Worm (Caenorhabditis elegans): Measurements from ENCODE around the gene Y44A6D.3.

The Y44A6D.3 gene

ce11 chrV:20831867-20832266 lies 39.6 kb upstream of the Y44A6D.3 start (continued):
- TF ChIP-seq hlh-30 (tag; optimal IDR thresholded peaks at IDR 0.05; ENCODE audit: insufficient read depth) (peak; percentile 68), mdt-29 (GFP tag; IDR thresholded peaks at IDR 0.05) (no peak), cey-2 (tag; optimal IDR thresholded peaks at IDR 0.05; ENCODE audit: borderline replicate concordance, insufficient read depth) (no peak), jun-1 (tag; optimal IDR thresholded peaks at IDR 0.05) (no peak), php-3 (GFP tag; IDR thresholded peaks at IDR 0.05) (no peak), fos-1 (tag; optimal IDR thresholded peaks at IDR 0.05) (no peak), duxl-1 (tag; optimal IDR thresholded peaks at IDR 0.05; ENCODE audit: poor library complexity) (no peak), hlh-11 (tag; optimal IDR thresholded peaks at IDR 0.05) (peak; percentile 68), attf-4 (tag; optimal IDR thresholded peaks at IDR 0.05) (no peak), sdz-12 (GFP tag; optimal IDR thresholded peaks at IDR 0.05) (no peak)

DNA sequence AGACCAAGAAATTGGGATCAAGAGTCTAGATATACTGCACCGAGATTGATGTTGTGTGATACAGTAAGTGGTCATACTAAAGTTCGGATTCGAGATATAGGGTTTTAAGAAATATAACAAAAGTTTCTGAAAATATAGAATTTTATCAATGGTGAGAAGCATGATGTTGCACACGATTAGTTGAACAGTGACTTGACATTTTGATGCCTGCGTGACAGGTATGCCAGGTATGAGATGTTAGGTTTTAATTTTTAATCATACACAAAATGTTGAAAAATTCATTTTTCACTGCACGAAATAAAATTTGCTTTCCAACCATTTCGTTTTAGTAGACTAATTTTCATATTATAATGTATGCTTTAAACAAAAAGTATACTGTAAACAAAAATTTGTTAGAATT lies 38.2 kb upstream of the Y44A6D.3 start:
- TF ChIP-seq dmd-6 (GFP tag; IDR thresholded peaks at IDR 0.05), result peak; percentile 56; the same call in 1 of the 2 replicates
- no peak for TF ChIP-seq dmd-9 (GFP tag; IDR thresholded peaks at IDR 0.05)
- no peak for TF ChIP-seq pqm-1 (tag; optimal IDR thresholded peaks at IDR 0.05)
- no peak for TF ChIP-seq mxl-3 (GFP tag; optimal IDR thresholded peaks at IDR 0.05)
- no peak for TF ChIP-seq nhr-25 (tag; optimal IDR thresholded peaks at IDR 0.05; ENCODE audit: borderline replicate concordance, insufficient read depth)
- no peak for TF ChIP-seq cey-2 (tag; optimal IDR thresholded peaks at IDR 0.05; ENCODE audit: borderline replicate concordance, insufficient read depth)
- TF ChIP-seq mxl-2 (GFP tag; conservative IDR thresholded peaks at IDR 0.05), result no peak

- TF ChIP-seq sdz-12 (GFP tag; optimal IDR thresholded peaks at IDR 0.05), result no peak
- no peak for TF ChIP-seq vab-7 (GFP tag; IDR thresholded peaks at IDR 0.05)
- TF ChIP-seq saeg-2 (GFP tag; IDR thresholded peaks at IDR 0.05), result no peak
- no peak for TF ChIP-seq snpc-1.2 (GFP tag; IDR thresholded peaks at IDR 0.05)
- no peak for TF ChIP-seq rbr-2 (tag; optimal IDR thresholded peaks at IDR 0.05)
- no peak for TF ChIP-seq nhr-28 (tag; optimal IDR thresholded peaks at IDR 0.05)
- no peak for TF ChIP-seq dmd-8 (GFP tag; IDR thresholded peaks at IDR 0.05)
- TF ChIP-seq lim-7 (GFP tag; IDR thresholded peaks at IDR 0.05), result no peak
- no peak for TF ChIP-seq Y48G9A.11 (GFP tag; IDR thresholded peaks at IDR 0.05)
- TF ChIP-seq lin-13 (GFP tag; optimal IDR thresholded peaks at IDR 0.05), result no peak
- TF ChIP-seq tag-97 (GFP tag; IDR thresholded peaks at IDR 0.05), result no peak
- TF ChIP-seq pha-4 (GFP tag; IDR thresholded peaks at IDR 0.05), result no peak
- TF ChIP-seq pha-4 (tag; optimal IDR thresholded peaks at IDR 0.05), result no peak
- no peak for TF ChIP-seq unc-39 (tag; optimal IDR thresholded peaks at IDR 0.05)
- no peak for TF ChIP-seq cey-2 (tag; optimal IDR thresholded peaks at IDR 0.05; ENCODE audit: borderline replicate concordance, insufficient read depth)
- TF ChIP-seq Y105C5A.15 (GFP tag; IDR thresholded peaks at IDR 0.05), result no peak
- TF ChIP-seq F26F4.8 (GFP tag; conservative IDR thresholded peaks at IDR 0.05), result no peak
- TF ChIP-seq duxl-1 (tag; optimal IDR thresholded peaks at IDR 0.05; ENCODE audit: poor library complexity), result no peak
- TF ChIP-seq lin-39 (tag; optimal IDR thresholded peaks at IDR 0.05), result no peak
- TF ChIP-seq lin-29 (GFP tag; IDR thresholded peaks at IDR 0.05), result no peak
Measured at ce11 chrV:20829511-20829910, 37.3 kb upstream of the Y44A6D.3 start, which contains the start of gene num-1. TSS of gene num-1 (plus strand) at chrV:20829811.

- TF ChIP-seq pqm-1 (tag; optimal IDR thresholded peaks at IDR 0.05), result no peak
- TF ChIP-seq gei-8 (GFP tag; optimal IDR thresholded peaks at IDR 0.05), result no peak
- no peak for TF ChIP-seq mxl-2 (GFP tag; conservative IDR thresholded peaks at IDR 0.05)
- TF ChIP-seq unc-130 (GFP tag; optimal IDR thresholded peaks at IDR 0.05), result no peak
- TF ChIP-seq dmd-8 (GFP tag; IDR thresholded peaks at IDR 0.05), result no peak
- TF ChIP-seq lin-15B (tag; optimal IDR thresholded peaks at IDR 0.05), result no peak
- TF ChIP-seq nhr-48 (tag; optimal IDR thresholded peaks at IDR 0.05), result no peak
- TF ChIP-seq F10B5.3 (tag; optimal IDR thresholded peaks at IDR 0.05), result no peak
- no peak for TF ChIP-seq saeg-2 (GFP tag; IDR thresholded peaks at IDR 0.05)
- no peak for TF ChIP-seq madf-9 (GFP tag; conservative IDR thresholded peaks at IDR 0.05)
- TF ChIP-seq nhr-237 (tag; optimal IDR thresholded peaks at IDR 0.05), result no peak
- no peak for TF ChIP-seq Y5F2A.4 (GFP tag; optimal IDR thresholded peaks at IDR 0.05)
- peak; percentile 39 for TF ChIP-seq mes-2 (tag; optimal IDR thresholded peaks at IDR 0.05; ENCODE audit: poor library complexity, severe bottlenecking)
- TF ChIP-seq dmd-6 (GFP tag; IDR thresholded peaks at IDR 0.05), result no peak
- TF ChIP-seq nhr-10 (tag; optimal IDR thresholded peaks at IDR 0.05), result no peak
- 0 out of 2 replicates have a peak, but pooled peaks have one; percentile 24 for TF ChIP-seq tra-1 (GFP tag; IDR thresholded peaks at IDR 0.05)
- no peak for TF ChIP-seq nhr-25 (tag; optimal IDR thresholded peaks at IDR 0.05; ENCODE audit: borderline replicate concordance, insufficient read depth)
- no peak for TF ChIP-seq madf-5 (GFP tag; IDR thresholded peaks at IDR 0.05)
- no peak for TF ChIP-seq nhr-111 (GFP tag; optimal IDR thresholded peaks at IDR 0.05)
Measured at ce11 chrV:20828820-20829219, 36.6 kb upstream of the Y44A6D.3 start, which contains the start of gene sbt-1. TSS of gene sbt-1 (minus strand) at chrV:20828881.

Data from whole organism, L4 larva.